Fruit fly (Drosophila melanogaster): ENCODE data around the gene CG33764.

The CG33764 gene

dm6 chr3L:4262384-4262783 is 4.9 kb downstream of the CG33764 start, which contains the start of the genes CG11586 and VhaM9.7-a (continued):
- TF ChIP-seq CG2129 (GFP tag; IDR thresholded peaks at IDR 0.05; ENCODE audit: partially characterized antibody) (peak; percentile 37; the same call in 1 of the 2 replicates), pita (GFP tag; optimal IDR thresholded peaks at IDR 0.05) (peak; percentile 52), lola (GFP tag; optimal IDR thresholded peaks at IDR 0.05) (peak in 1 of 3 experiments; percentile 11), bbx (GFP tag; IDR thresholded peaks at IDR 0.05; ENCODE audit: partially characterized antibody) (0 out of 2 replicates have a peak, but pooled peaks have one; percentile 9), gcm (GFP tag; optimal IDR thresholded peaks at IDR 0.05) (no peak), HmgZ (tag; optimal IDR thresholded peaks at IDR 0.05) (peak; percentile 40), CG30020 (tag; optimal IDR thresholded peaks at IDR 0.05) (peak; percentile 34), CG10959 (GFP tag; IDR thresholded peaks at IDR 0.05) (no peak), Dbx (GFP tag; IDR thresholded peaks at IDR 0.05) (no peak), crc (GFP tag; optimal IDR thresholded peaks at IDR 0.05) (no peak), CG12155 (GFP tag; optimal IDR thresholded peaks at IDR 0.05) (no peak), CG14441 (GFP tag; IDR thresholded peaks at IDR 0.05) (no peak), CG17359 (tag; optimal IDR thresholded peaks at IDR 0.05) (no peak), Hr39 (optimal IDR thresholded peaks at IDR 0.05) (no peak), sug (tag; optimal IDR thresholded peaks at IDR 0.05) (peak; percentile 15), sim (GFP tag; IDR thresholded peaks at IDR 0.05) (no peak), CG9215 (GFP tag; IDR thresholded peaks at IDR 0.05) (no peak), YL-1 (GFP tag; optimal IDR thresholded peaks at IDR 0.05) (peak; percentile 84), CG7839 (tag; optimal IDR thresholded peaks at IDR 0.05) (peak; percentile 26), Meics (GFP tag; optimal IDR thresholded peaks at IDR 0.05) (no peak), salm (tag; optimal IDR thresholded peaks at IDR 0.05) (no peak), CG17802 (tag; optimal IDR thresholded peaks at IDR 0.05) (no peak), CG17328 (GFP tag; IDR thresholded peaks at IDR 0.05) (no peak), CG14050 (GFP tag; IDR thresholded peaks at IDR 0.05) (no peak), her (GFP tag; optimal IDR thresholded peaks at IDR 0.05) (no peak), CG6683 (GFP tag; optimal IDR thresholded peaks at IDR 0.05) (no peak), HLH3B (GFP tag; IDR thresholded peaks at IDR 0.05) (no peak), unc-4 (GFP tag; IDR thresholded peaks at IDR 0.05; ENCODE audit: partially characterized antibody) (peak; percentile 62), gro (GFP tag; optimal IDR thresholded peaks at IDR 0.05) (no peak), CG13123 (GFP tag; optimal IDR thresholded peaks at IDR 0.05) (no peak), abd-A (tag; optimal IDR thresholded peaks at IDR 0.05) (peak; percentile 21), fd3F (GFP tag; optimal IDR thresholded peaks at IDR 0.05) (no peak), CG4404 (GFP tag; IDR thresholded peaks at IDR 0.05) (no peak), NFAT (GFP tag; IDR thresholded peaks at IDR 0.05) (no peak), repo (GFP tag; optimal IDR thresholded peaks at IDR 0.05) (no peak), CG9437 (GFP tag; optimal IDR thresholded peaks at IDR 0.05) (no peak), CG1024 (GFP tag; IDR thresholded peaks at IDR 0.05) (no peak), vnd (GFP tag; IDR thresholded peaks at IDR 0.05; ENCODE audit: partially characterized antibody) (peak; percentile 64; the same call in 2 of the 3 replicates), trh (GFP tag; optimal IDR thresholded peaks at IDR 0.05) (no peak), luna (GFP tag; optimal IDR thresholded peaks at IDR 0.05) (no peak), NfI (GFP tag; optimal IDR thresholded peaks at IDR 0.05) (no peak), dpn (GFP tag; optimal IDR thresholded peaks at IDR 0.05) (peak in 1 of 2 experiments; percentile 14), seq (GFP tag; IDR thresholded peaks at IDR 0.05) (no peak), CG16813 (GFP tag; IDR thresholded peaks at IDR 0.05; ENCODE audit: partially characterized antibody) (peak; percentile 55), CG11695 (GFP tag; IDR thresholded peaks at IDR 0.05) (no peak), zen2 (GFP tag; IDR thresholded peaks at IDR 0.05; ENCODE audit: partially characterized antibody) (no peak; the same call in 1 of the 3 replicates), nom (GFP tag; optimal IDR thresholded peaks at IDR 0.05) (no peak), CG17361 (GFP tag; IDR thresholded peaks at IDR 0.05) (peak; percentile 47; the same call in 1 of the 3 replicates), Bteb2 (GFP tag; optimal IDR thresholded peaks at IDR 0.05) (no peak), Sry-δ (GFP tag; optimal IDR thresholded peaks at IDR 0.05) (peak; percentile 73), Mad (GFP tag; optimal IDR thresholded peaks at IDR 0.05) (peak; percentile 0)
